Worm (Caenorhabditis elegans): Measurements from ENCODE around the gene bath-46.

ce11 chrII:1621795-1622194 is 24.1 kb downstream of the bath-46 start:
- TF ChIP-seq elt-3 (tag; optimal IDR thresholded peaks at IDR 0.05) = no peak
- TF ChIP-seq ZK546.5 (tag; optimal IDR thresholded peaks at IDR 0.05) = no peak
- no peak for TF ChIP-seq mbf-1 (tag; optimal IDR thresholded peaks at IDR 0.05)
